Worm (Caenorhabditis elegans) whole organism, L3 larva: ENCODE measurements around the gene C18A11.4.

Experiments
- ZK546.5 ChIP-seq: sonication (generic microtip); optimal IDR thresholded peaks from 2 replicates; lab custom pipeline; 2017; ENCODE audit warnings: missing biosample characterization, missing genetic modification characterization
- aly-2 ChIP-seq: fragments of 150-350 bp; optimal IDR thresholded peaks from 2 replicates; lab custom pipeline; 2014; ENCODE audit warnings: missing biosample characterization, missing genetic modification characterization
- ceh-16 ChIP-seq: sonication (generic microtip); optimal IDR thresholded peaks from 2 replicates; lab custom pipeline; 2017; ENCODE audit warnings: missing biosample characterization, missing genetic modification characterization
- egl-27 ChIP-seq: sonication (generic microtip); optimal IDR thresholded peaks from 4 replicates; lab custom pipeline; 2017; ENCODE audit warnings: missing biosample characterization, missing genetic modification reagents, missing genetic modification characterization
- eor-1 ChIP-seq, 2 experiments: fragments of 150-350 bp; optimal IDR thresholded peaks; 2 replicates each; lab custom pipeline; 2014 to 2018; ENCODE audit warnings: missing biosample characterization in 2 of 2, missing genetic modification characterization in 2 of 2
- fos-1 ChIP-seq: fragments of 150-350 bp; optimal IDR thresholded peaks from 2 replicates; lab custom pipeline; 2014; ENCODE audit warnings: missing biosample characterization, missing genetic modification characterization
- nhr-11 ChIP-seq: fragments of 150-350 bp; optimal IDR thresholded peaks from 2 replicates; lab custom pipeline; 2014; ENCODE audit warnings: missing biosample characterization, missing genetic modification characterization
- nhr-43 ChIP-seq: sonication (generic microtip); optimal IDR thresholded peaks from 2 replicates; lab custom pipeline; 2016; ENCODE audit warnings: mild to moderate bottlenecking, missing genetic modification characterization, missing compliant biosample characterization; ENCODE audit not compliant: poor library complexity, severe bottlenecking
- nhr-76 ChIP-seq: fragments of 150-350 bp; sonication (generic microtip); optimal IDR thresholded peaks from 5 replicates; lab custom pipeline; 2014; ENCODE audit warnings: missing biosample characterization, missing genetic modification characterization
- pqm-1 ChIP-seq: fragments of 150-350 bp; optimal IDR thresholded peaks from 2 replicates; lab custom pipeline; 2017; ENCODE audit warnings: missing biosample characterization, missing genetic modification characterization, inconsistent platforms
- unc-62 ChIP-seq: fragments of 150-350 bp; sonication (generic microtip); optimal IDR thresholded peaks from 4 replicates; lab custom pipeline; 2014; ENCODE audit warnings: missing biosample characterization, missing genetic modification reagents, missing genetic modification characterization
- ztf-4 ChIP-seq: fragments of 150-350 bp; optimal IDR thresholded peaks from 2 replicates; lab custom pipeline; 2014; ENCODE audit warnings: missing biosample characterization, missing genetic modification characterization

DNA sequence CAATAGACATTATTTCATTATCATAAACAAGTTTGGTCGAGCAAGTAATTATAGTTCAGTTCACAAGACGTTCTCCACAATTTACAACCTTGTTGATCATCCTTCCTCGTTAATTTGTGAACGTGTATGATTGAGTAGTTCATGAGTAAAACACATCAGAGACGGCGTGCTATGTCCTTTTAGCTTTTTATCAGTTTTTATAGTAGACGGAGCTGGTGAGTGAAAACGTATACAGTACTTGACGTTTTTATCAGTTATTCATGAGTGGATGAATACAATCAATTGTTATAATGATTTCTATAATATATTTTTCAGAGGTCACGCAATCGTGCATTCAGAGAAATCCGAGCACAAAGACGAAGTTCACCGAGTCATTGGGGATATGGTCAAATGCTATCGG lies 33.6 kb downstream of the C18A11.4 start:
- TF ChIP-seq pqm-1 (tag; lab: Kevin White, UChicago) (peak; percentile 71), ceh-16 (tag; lab: Kevin White, UChicago) (no peak), nhr-11 (tag; lab: Kevin White, UChicago) (no peak), ztf-4 (tag; lab: Kevin White, UChicago) (no peak), nhr-76 (no peak), nhr-43 (tag; lab: Kevin White, UChicago) (no peak), egl-27 (tag; lab: Kevin White, UChicago) (no peak), aly-2 (tag; lab: Kevin White, UChicago) (no peak), eor-1 (tag; optimal IDR thresholded peaks at IDR 0.05; lab: Kevin White, UChicago) (no peak), ZK546.5 (tag; lab: Kevin White, UChicago) (no peak), unc-62 (no peak), fos-1 (tag; lab: Kevin White, UChicago) (no peak)
